Fruit fly (Drosophila melanogaster) whole organism, embryonic: ENCODE data around the gene dod.

ENCODE experiments used
- Atf6 ChIP-seq: fragments of 200-800 bp; sonication (Bioruptor generic); IDR thresholded peaks from 2 replicates; pipeline ENCODE4 v1.3.6; 2022; ENCODE audit warnings: missing biosample characterization, missing genetic modification characterization
- BtbVII ChIP-seq: fragments of 200-800 bp; sonication (Bioruptor generic); optimal IDR thresholded peaks from 3 replicates; lab custom pipeline; 2017; ENCODE audit warnings: missing biosample characterization, mild to moderate bottlenecking, missing genetic modification characterization
- CG10274 ChIP-seq: fragments of 200-800 bp; sonication (Bioruptor generic); optimal IDR thresholded peaks from 3 replicates; lab custom pipeline; 2017; ENCODE audit warnings: missing biosample characterization, mild to moderate bottlenecking, missing genetic modification characterization
- CG10543 ChIP-seq: fragments of 200-800 bp; sonication (Bioruptor generic); optimal IDR thresholded peaks from 3 replicates; lab custom pipeline; 2017; ENCODE audit warnings: missing biosample characterization, mild to moderate bottlenecking, missing genetic modification characterization, moderate library complexity
- CG12155 ChIP-seq: fragments of 200-800 bp; sonication (Bioruptor generic); optimal IDR thresholded peaks from 3 replicates; lab custom pipeline; 2016; ENCODE audit warnings: missing biosample characterization, missing genetic modification characterization
- CG1233 ChIP-seq: fragments of 200-800 bp; sonication (Bioruptor generic); optimal IDR thresholded peaks from 4 replicates; lab custom pipeline; 2018; ENCODE audit warnings: missing biosample characterization, mild to moderate bottlenecking, missing genetic modification characterization
- CG14014 ChIP-seq: fragments of 200-800 bp; sonication (Bioruptor generic); IDR thresholded peaks from 2 replicates; pipeline ENCODE4 v1.3.6; 2022; ENCODE audit warnings: missing biosample characterization, missing genetic modification characterization
- CG14965 ChIP-seq: fragments of 200-800 bp; sonication (Bioruptor generic); optimal IDR thresholded peaks from 2 replicates; lab custom pipeline; 2016; ENCODE audit warnings: missing biosample characterization, missing genetic modification characterization, borderline replicate concordance
- CG15479 ChIP-seq: fragments of 200-800 bp; sonication (Bioruptor generic); optimal IDR thresholded peaks from 3 replicates; lab custom pipeline; 2019; ENCODE audit warnings: missing biosample characterization, mild to moderate bottlenecking, missing genetic modification characterization, moderate library complexity
- CG1647 ChIP-seq: fragments of 200-800 bp; sonication (Bioruptor generic); optimal IDR thresholded peaks from 3 replicates; lab custom pipeline; 2016; ENCODE audit warnings: missing biosample characterization, missing genetic modification characterization
- CG17359 ChIP-seq: fragments of 200-800 bp; sonication (Bioruptor generic); optimal IDR thresholded peaks from 3 replicates; lab custom pipeline; 2018; ENCODE audit warnings: missing biosample characterization, mild to moderate bottlenecking, missing genetic modification characterization, moderate library complexity
- CG18262 ChIP-seq: fragments of 200-800 bp; optimal IDR thresholded peaks from 3 replicates; lab custom pipeline; 2019; ENCODE audit warnings: missing biosample characterization, mild to moderate bottlenecking, missing genetic modification characterization, moderate library complexity
- CG30431 ChIP-seq: fragments of 200-800 bp; sonication (Bioruptor generic); optimal IDR thresholded peaks from 2 replicates; lab custom pipeline; 2017; ENCODE audit warnings: missing biosample characterization, missing genetic modification characterization
- CG34376 ChIP-seq: fragments of 200-800 bp; sonication (Bioruptor generic); optimal IDR thresholded peaks from 2 replicates; lab custom pipeline; 2018; ENCODE audit warnings: missing biosample characterization, mild to moderate bottlenecking, missing genetic modification characterization
- CG4404 ChIP-seq: fragments of 200-800 bp; sonication (Bioruptor generic); IDR thresholded peaks from 2 replicates; pipeline ENCODE4 v1.3.6; 2022; ENCODE audit warnings: missing biosample characterization, missing genetic modification characterization
- CG5245 ChIP-seq: fragments of 200-800 bp; sonication (Bioruptor generic); optimal IDR thresholded peaks from 3 replicates; lab custom pipeline; 2016; ENCODE audit warnings: missing biosample characterization, missing genetic modification characterization
- CG7271 ChIP-seq: fragments of 200-800 bp; sonication (Bioruptor generic); optimal IDR thresholded peaks from 2 replicates; lab custom pipeline; 2018; ENCODE audit warnings: missing biosample characterization, mild to moderate bottlenecking, missing genetic modification characterization, moderate library complexity
- CG7372 ChIP-seq: fragments of 200-800 bp; sonication (Bioruptor generic); IDR thresholded peaks from 2 replicates; pipeline ENCODE4 v1.3.6; 2022; ENCODE audit warnings: missing biosample characterization, missing genetic modification characterization
- CG8765 ChIP-seq: fragments of 200-800 bp; sonication (Bioruptor generic); IDR thresholded peaks from 2 replicates; pipeline ENCODE4 v1.3.6; 2022; ENCODE audit warnings: missing biosample characterization, missing genetic modification characterization
- CG9727 ChIP-seq: fragments of 200-800 bp; sonication (Bioruptor generic); optimal IDR thresholded peaks from 3 replicates; lab custom pipeline; 2017; ENCODE audit warnings: missing biosample characterization, mild to moderate bottlenecking, missing genetic modification characterization
- Deaf1 ChIP-seq: fragments of 200-800 bp; optimal IDR thresholded peaks from 3 replicates; lab custom pipeline; 2019; ENCODE audit warnings: missing biosample characterization, mild to moderate bottlenecking, missing genetic modification characterization, moderate library complexity
- Dfd ChIP-seq, 2 experiments: fragments of >200 bp; optimal IDR thresholded peaks; 2 replicates each; lab custom pipeline; 2017; ENCODE audit warnings: missing biosample characterization in 2 of 2, missing genetic modification characterization in 2 of 2
- Dip3 ChIP-seq: fragments of 200-800 bp; sonication (Bioruptor generic); optimal IDR thresholded peaks from 3 replicates; lab custom pipeline; 2016; ENCODE audit warnings: missing biosample characterization, missing genetic modification characterization
- Doc3 ChIP-seq: fragments of 200-800 bp; sonication (Bioruptor generic); IDR thresholded peaks from 3 replicates; pipeline ENCODE4 v1.3.6; 2022; ENCODE audit warnings: missing biosample characterization, missing genetic modification characterization; ENCODE audit not compliant: partially characterized antibody
- Elba2 ChIP-seq: fragments of 200-800 bp; sonication (Bioruptor generic); optimal IDR thresholded peaks from 3 replicates; lab custom pipeline; 2016; ENCODE audit warnings: missing biosample characterization, missing genetic modification characterization
- Fer1 ChIP-seq: fragments of 200-800 bp; sonication (Bioruptor generic); optimal IDR thresholded peaks from 2 replicates; lab custom pipeline; 2017; ENCODE audit warnings: missing biosample characterization, mild to moderate bottlenecking, missing genetic modification characterization
- H2.0 ChIP-seq: fragments of 200-800 bp; sonication (Bioruptor generic); IDR thresholded peaks from 2 replicates; pipeline ENCODE4 v1.3.6; 2022; ENCODE audit warnings: missing biosample characterization, missing genetic modification characterization
- MBD-R2 ChIP-seq: fragments of 200-800 bp; sonication (Bioruptor generic); IDR thresholded peaks from 2 replicates; pipeline ENCODE4 v1.3.6; 2022; ENCODE audit warnings: missing biosample characterization, missing genetic modification characterization
- MESR4 ChIP-seq: fragments of 200-800 bp; sonication (Bioruptor generic); optimal IDR thresholded peaks from 2 replicates; lab custom pipeline; 2018; ENCODE audit warnings: missing biosample characterization, mild to moderate bottlenecking, missing genetic modification characterization, moderate library complexity
- Mad ChIP-seq: fragments of 200-800 bp; sonication (Bioruptor generic); optimal IDR thresholded peaks from 2 replicates; lab custom pipeline; 2016; ENCODE audit warnings: missing biosample characterization, missing genetic modification characterization
- Max ChIP-seq: fragments of 200-800 bp; sonication (Bioruptor generic); optimal IDR thresholded peaks from 2 replicates; lab custom pipeline; 2016; ENCODE audit warnings: missing biosample characterization, mild to moderate bottlenecking, missing genetic modification characterization
- NC2β ChIP-seq: fragments of 200-800 bp; sonication (Bioruptor generic); optimal IDR thresholded peaks from 2 replicates; lab custom pipeline; 2016; ENCODE audit warnings: missing biosample characterization, missing genetic modification characterization
- Rx ChIP-seq: fragments of 200-800 bp; sonication (Bioruptor generic); IDR thresholded peaks from 2 replicates; pipeline ENCODE4 v1.3.6; 2022; ENCODE audit warnings: missing biosample characterization, missing genetic modification characterization
- Side ChIP-seq: fragments of 200-800 bp; sonication (Bioruptor generic); optimal IDR thresholded peaks from 2 replicates; lab custom pipeline; 2016; ENCODE audit warnings: missing biosample characterization, missing genetic modification characterization
- Six4 ChIP-seq: fragments of 200-800 bp; sonication (Bioruptor generic); optimal IDR thresholded peaks from 2 replicates; lab custom pipeline; 2016; ENCODE audit warnings: missing biosample characterization, missing genetic modification characterization
- Sox100B ChIP-seq: fragments of 200-800 bp; sonication (Bioruptor generic); optimal IDR thresholded peaks from 3 replicates; lab custom pipeline; 2018; ENCODE audit warnings: missing biosample characterization, mild to moderate bottlenecking, missing genetic modification characterization
- Xrp1 ChIP-seq: fragments of 200-800 bp; sonication (Bioruptor generic); IDR thresholded peaks from 2 replicates; pipeline ENCODE4 v1.3.6; 2022; ENCODE audit warnings: missing biosample characterization, missing genetic modification characterization
- ab ChIP-seq: fragments of 200-800 bp; sonication (Bioruptor generic); optimal IDR thresholded peaks from 2 replicates; lab custom pipeline; 2016; ENCODE audit warnings: missing biosample characterization, missing genetic modification characterization
- aop ChIP-seq: fragments of 200-800 bp; sonication (Bioruptor generic); IDR thresholded peaks from 2 replicates; pipeline ENCODE4 v1.3.6; 2022; ENCODE audit warnings: missing biosample characterization, missing genetic modification characterization
- bbx ChIP-seq: fragments of 200-800 bp; sonication (Bioruptor generic); IDR thresholded peaks from 2 replicates; pipeline ENCODE4 v1.3.6; 2022; ENCODE audit warnings: missing biosample characterization, missing genetic modification characterization; ENCODE audit not compliant: partially characterized antibody
- cas ChIP-seq: fragments of 200-800 bp; sonication (Bioruptor generic); IDR thresholded peaks from 2 replicates; pipeline ENCODE4 v1.3.6; 2022; ENCODE audit warnings: missing biosample characterization, missing genetic modification characterization
- caup ChIP-seq: fragments of 200-800 bp; sonication (Bioruptor generic); optimal IDR thresholded peaks from 3 replicates; lab custom pipeline; 2017; ENCODE audit warnings: missing biosample characterization, mild to moderate bottlenecking, missing genetic modification characterization, moderate library complexity; ENCODE audit not compliant: severe bottlenecking
- dmrt11E ChIP-seq: fragments of 200-800 bp; sonication (Bioruptor generic); optimal IDR thresholded peaks from 3 replicates; lab custom pipeline; 2018; ENCODE audit warnings: missing biosample characterization, mild to moderate bottlenecking, missing genetic modification characterization, moderate library complexity
- en ChIP-seq: fragments of 200-800 bp; sonication (Bioruptor generic); optimal IDR thresholded peaks from 2 replicates; lab custom pipeline; 2016; ENCODE audit warnings: missing biosample characterization, missing genetic modification characterization
- kni ChIP-seq: fragments of 200-800 bp; sonication (Bioruptor generic); optimal IDR thresholded peaks from 3 replicates; lab custom pipeline; 2017; ENCODE audit warnings: mild to moderate bottlenecking, missing biosample characterization, missing genetic modification reagents, missing genetic modification characterization
- lmd ChIP-seq: fragments of 200-800 bp; sonication (Bioruptor generic); IDR thresholded peaks from 2 replicates; pipeline ENCODE4 v1.3.6; 2022; ENCODE audit warnings: missing biosample characterization, missing genetic modification characterization
- oc ChIP-seq: fragments of 200-800 bp; sonication (Bioruptor generic); optimal IDR thresholded peaks from 2 replicates; lab custom pipeline; 2018; ENCODE audit warnings: missing biosample characterization, mild to moderate bottlenecking, missing genetic modification characterization, moderate library complexity
- sug ChIP-seq: fragments of 200-800 bp; optimal IDR thresholded peaks from 2 replicates; lab custom pipeline; 2019; ENCODE audit warnings: missing biosample characterization, mild to moderate bottlenecking, missing genetic modification characterization, moderate library complexity
- tin ChIP-seq: fragments of 200-800 bp; sonication (Bioruptor generic); optimal IDR thresholded peaks from 3 replicates; lab custom pipeline; 2016; ENCODE audit warnings: missing biosample characterization, missing genetic modification characterization
- wdn ChIP-seq: fragments of 200-800 bp; sonication (Bioruptor generic); IDR thresholded peaks from 2 replicates; pipeline ENCODE4 v1.3.6; 2022; ENCODE audit warnings: missing biosample characterization, missing genetic modification characterization

dod gene

DNA sequence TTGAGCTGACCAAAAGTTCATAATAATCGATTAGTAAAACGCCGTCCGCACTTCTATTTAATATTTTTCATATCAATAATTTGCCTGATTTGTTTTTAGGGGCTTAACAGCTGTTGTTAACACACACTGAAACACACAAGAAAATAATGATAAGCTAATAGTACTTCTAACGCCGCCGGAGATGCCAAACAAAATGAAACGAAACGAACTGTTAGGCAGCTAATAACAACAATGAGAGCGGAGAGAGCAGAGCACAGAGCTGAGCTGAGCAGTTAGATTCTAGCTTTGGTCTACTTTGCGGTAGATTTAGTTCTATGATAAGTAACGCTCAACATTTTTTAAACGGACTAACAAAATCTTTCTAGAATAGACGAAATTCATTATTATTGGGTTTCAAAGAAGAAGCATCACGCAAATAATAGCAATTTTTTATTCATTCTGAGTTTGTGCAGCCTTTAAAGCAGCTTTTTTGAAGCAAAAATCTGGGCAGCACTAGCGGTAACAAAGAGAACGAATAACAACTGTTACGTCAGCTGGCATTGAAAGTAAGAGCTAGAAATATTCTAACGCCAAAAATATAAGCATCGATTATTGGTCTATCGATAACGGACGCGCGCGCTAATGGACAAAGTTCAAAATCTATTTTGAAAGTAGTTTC, 38.5 kb upstream of the dod start, which contains the start of gene Abca3 (continued):
- peak; percentile 55 for TF ChIP-seq CG12155 (GFP tag; lab: Kevin White, UChicago)
- peak; percentile 88 for TF ChIP-seq CG34376 (GFP tag; lab: Kevin White, UChicago)
- peak; percentile 91 for TF ChIP-seq kni (GFP tag; lab: Kevin White, UChicago)
- peak; percentile 13 for TF ChIP-seq CG30431 (GFP tag; lab: Kevin White, UChicago)
- TF ChIP-seq tin (GFP tag; lab: Kevin White, UChicago), result peak; percentile 57
- peak; percentile 20 for TF ChIP-seq CG1647
- TF ChIP-seq MBD-R2 (GFP tag; lab: Robert Waterston, UW), result 0 out of 2 replicates have a peak, but pooled peaks have one; percentile 37
- no peak for TF ChIP-seq Six4 (GFP tag; lab: Kevin White, UChicago)
- TF ChIP-seq en (GFP tag; lab: Kevin White, UChicago), result peak; percentile 26
- peak; percentile 32 for TF ChIP-seq CG17359 (tag; lab: Kevin White, UChicago)
- peak; percentile 77 for TF ChIP-seq BtbVII (GFP tag; lab: Kevin White, UChicago)
- TF ChIP-seq Dfd (GFP tag; optimal IDR thresholded peaks at IDR 0.05; lab: Kevin White, UChicago), result no peak
- TF ChIP-seq Mad (GFP tag; lab: Kevin White, UChicago), result peak; percentile 11
- peak; percentile 68 for TF ChIP-seq Side
- no peak; the same call in 1 of the 2 replicates for TF ChIP-seq H2.0 (GFP tag; lab: Robert Waterston, UW)
- TF ChIP-seq MESR4, result peak; percentile 1
- TF ChIP-seq CG9727 (GFP tag; lab: Kevin White, UChicago), result peak; percentile 41
- no peak for TF ChIP-seq CG7271
- TF ChIP-seq CG18262, result peak; percentile 68
- TF ChIP-seq CG10274, result peak; percentile 13
- TF ChIP-seq Xrp1 (GFP tag; lab: Robert Waterston, UW), result peak; percentile 72
- TF ChIP-seq bbx (GFP tag; lab: Robert Waterston, UW), result no peak
- TF ChIP-seq CG5245, result no peak
- peak; percentile 75; the same call in 1 of the 2 replicates for TF ChIP-seq Atf6 (GFP tag; lab: Robert Waterston, UW)
- TF ChIP-seq Elba2 (GFP tag; lab: Kevin White, UChicago), result no peak
- peak; percentile 37 for TF ChIP-seq Deaf1 (tag; lab: Kevin White, UChicago)
- TF ChIP-seq caup (GFP tag; lab: Kevin White, UChicago), result peak; percentile 51
- peak; percentile 74 for TF ChIP-seq Fer1 (GFP tag; lab: Kevin White, UChicago)
- TF ChIP-seq CG15479, result no peak
- TF ChIP-seq wdn (GFP tag; lab: Robert Waterston, UW), result peak; percentile 54
- TF ChIP-seq CG10543 (GFP tag; lab: Kevin White, UChicago), result peak; percentile 78
- TF ChIP-seq CG7372 (GFP tag; lab: Robert Waterston, UW), result peak; percentile 70
- TF ChIP-seq aop, result no peak
- TF ChIP-seq NC2β (GFP tag; lab: Kevin White, UChicago), result peak; percentile 22
- TF ChIP-seq Dip3, result peak; percentile 57
- peak; percentile 41; the same call in 1 of the 2 replicates for TF ChIP-seq CG4404 (GFP tag; lab: Robert Waterston, UW)
- TF ChIP-seq Sox100B, result no peak
- peak; percentile 16 for TF ChIP-seq oc (tag; lab: Kevin White, UChicago)
- no peak for TF ChIP-seq ab (GFP tag; lab: Kevin White, UChicago)
- TF ChIP-seq Max (GFP tag; lab: Kevin White, UChicago), result peak; percentile 48
- peak; percentile 43 for TF ChIP-seq dmrt11E (tag; lab: Kevin White, UChicago)
- TF ChIP-seq Doc3 (GFP tag; lab: Robert Waterston, UW), result 0 out of 3 replicates have a peak, but pooled peaks have one; percentile 24
- peak; percentile 17; the same call in 1 of the 2 replicates for TF ChIP-seq Rx
- peak; percentile 63; the same call in 1 of the 2 replicates for TF ChIP-seq lmd (GFP tag; lab: Robert Waterston, UW)
- no peak for TF ChIP-seq CG14965 (GFP tag; lab: Kevin White, UChicago)
- no peak for TF ChIP-seq CG8765 (GFP tag; lab: Robert Waterston, UW)
- peak; percentile 58 for TF ChIP-seq CG1233 (GFP tag; lab: Kevin White, UChicago)
- TF ChIP-seq cas (GFP tag; lab: Robert Waterston, UW), result peak; percentile 32; the same call in 1 of the 2 replicates
- peak; percentile 54 for TF ChIP-seq CG14014 (GFP tag; lab: Robert Waterston, UW)
- TF ChIP-seq sug (tag; lab: Kevin White, UChicago), result peak; percentile 83
